Worm (Caenorhabditis elegans): ENCODE data around the gene lgc-49.
A peak's percentile ranks its signal among the peaks of the same experiment; 100 is the strongest.

The lgc-49 gene

DNA sequence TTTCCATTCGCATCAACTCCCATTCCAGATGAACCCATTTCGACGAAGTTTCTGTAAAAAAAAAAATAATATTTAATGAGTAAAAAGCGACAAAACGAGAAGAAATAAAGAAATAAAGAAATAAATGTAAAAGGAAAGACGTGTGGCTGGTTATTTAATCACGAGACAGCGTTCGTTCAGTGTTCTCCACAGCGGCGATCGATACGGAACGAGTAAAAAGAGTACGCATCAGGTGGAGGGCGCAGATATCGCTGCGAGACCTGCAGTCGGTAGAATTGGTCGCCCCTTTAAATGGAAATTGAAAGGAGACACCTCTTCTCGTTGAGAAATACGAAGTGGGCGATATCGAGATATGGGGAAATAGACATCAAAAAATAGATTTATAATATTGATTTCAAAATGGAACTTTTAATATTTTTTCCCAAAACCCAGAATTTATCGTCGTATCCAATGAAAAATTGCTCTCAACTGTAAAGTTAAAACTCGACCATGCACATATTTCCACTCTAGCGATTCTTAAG lies 37.6 kb downstream of the lgc-49 start, which contains the start of gene pqn-70 (continued):
- TF ChIP-seq C04F5.9 (tag; optimal IDR thresholded peaks at IDR 0.05) = peak; percentile 9
- TF ChIP-seq nhr-12 (tag; optimal IDR thresholded peaks at IDR 0.05) = no peak
- peak; percentile 28 for TF ChIP-seq fos-1 (tag; optimal IDR thresholded peaks at IDR 0.05)
- peak; percentile 85 for TF ChIP-seq isw-1 (GFP tag; IDR thresholded peaks at IDR 0.05)
- TF ChIP-seq vab-15 (tag; optimal IDR thresholded peaks at IDR 0.05) = no peak
- peak; percentile 45 for TF ChIP-seq hpl-2 (GFP tag; optimal IDR thresholded peaks at IDR 0.05)
- TF ChIP-seq sox-4 (tag; optimal IDR thresholded peaks at IDR 0.05) = peak; percentile 60
- TF ChIP-seq ceh-82 (tag; optimal IDR thresholded peaks at IDR 0.05) = peak; percentile 87 to 98 (median 90)
- no peak for TF ChIP-seq nhr-76 (tag; optimal IDR thresholded peaks at IDR 0.05)
- TF ChIP-seq ztf-11 (tag; optimal IDR thresholded peaks at IDR 0.05) = peak in 1 of 2 experiments; percentile 75
- peak; percentile 40; the same call in 1 of the 2 replicates for TF ChIP-seq ceh-88 (GFP tag; IDR thresholded peaks at IDR 0.05)
- no peak for TF ChIP-seq ces-1 (GFP tag; optimal IDR thresholded peaks at IDR 0.05)
- peak; percentile 56 for TF ChIP-seq elt-2 (tag; optimal IDR thresholded peaks at IDR 0.05)
- peak; percentile 91 for TF ChIP-seq nhr-71 (tag; optimal IDR thresholded peaks at IDR 0.05)
- TF ChIP-seq rnt-1 (tag; optimal IDR thresholded peaks at IDR 0.05) = peak; percentile 84
- peak; percentile 84 to 85 for TF ChIP-seq lsy-2 (tag; optimal IDR thresholded peaks at IDR 0.05)
- TF ChIP-seq lin-14 (GFP tag; optimal IDR thresholded peaks at IDR 0.05) = peak; percentile 97
- TF ChIP-seq egl-13 (tag; optimal IDR thresholded peaks at IDR 0.05) = peak; percentile 39
- no peak for TF ChIP-seq zag-1 (tag; optimal IDR thresholded peaks at IDR 0.05)
- TF ChIP-seq grh-1 (GFP tag; IDR thresholded peaks at IDR 0.05) = peak; percentile 69
- TF ChIP-seq nhr-77 (tag; optimal IDR thresholded peaks at IDR 0.05) = peak; percentile 48
- no peak for TF ChIP-seq ets-5 (GFP tag; IDR thresholded peaks at IDR 0.05)
- TF ChIP-seq F16B12.6 (tag; optimal IDR thresholded peaks at IDR 0.05) = peak; percentile 48
- no peak for TF ChIP-seq ceh-8 (GFP tag; optimal IDR thresholded peaks at IDR 0.05)
- TF ChIP-seq egl-27 (tag; optimal IDR thresholded peaks at IDR 0.05) = no peak
- peak; percentile 23 for TF ChIP-seq lin-39 (tag; optimal IDR thresholded peaks at IDR 0.05)
- TF ChIP-seq unc-30 (tag; optimal IDR thresholded peaks at IDR 0.05) = no peak
- peak; percentile 37 for TF ChIP-seq fkh-10 (GFP tag; optimal IDR thresholded peaks at IDR 0.05)
- TF ChIP-seq nhr-85 (tag) = peak; percentile 90
- peak; percentile 34; the same call in 1 of the 2 replicates for TF ChIP-seq mab-9 (GFP tag; IDR thresholded peaks at IDR 0.05)
- no peak for TF ChIP-seq sptf-1 (tag; optimal IDR thresholded peaks at IDR 0.05)
- TF ChIP-seq lin-15B (tag; optimal IDR thresholded peaks at IDR 0.05) = peak; percentile 53
- peak; percentile 87 for TF ChIP-seq unc-130 (tag; optimal IDR thresholded peaks at IDR 0.05)
- peak; percentile 68 for TF ChIP-seq lin-13 (GFP tag; optimal IDR thresholded peaks at IDR 0.05)
- TF ChIP-seq nhr-47 (tag; optimal IDR thresholded peaks at IDR 0.05) = peak; percentile 88
- TF ChIP-seq snpc-4 (tag; optimal IDR thresholded peaks at IDR 0.05) = peak; percentile 72
- TF ChIP-seq tbx-2 (tag; optimal IDR thresholded peaks at IDR 0.05) = peak; percentile 86
- TF ChIP-seq lin-35 (GFP tag; optimal IDR thresholded peaks at IDR 0.05) = peak; percentile 79 to 88
- TF ChIP-seq jun-1 (tag; optimal IDR thresholded peaks at IDR 0.05) = peak; percentile 64
- TF ChIP-seq mef-2 (tag; optimal IDR thresholded peaks at IDR 0.05) = no peak
- peak; percentile 75 for TF ChIP-seq ztf-4 (tag; optimal IDR thresholded peaks at IDR 0.05)
- TF ChIP-seq dpl-1 (GFP tag; optimal IDR thresholded peaks at IDR 0.05) = peak; percentile 41 to 75 (median 69)
- peak; percentile 81 to 89 for TF ChIP-seq efl-1 (optimal IDR thresholded peaks at IDR 0.05)
- peak; percentile 68 to 97 for TF ChIP-seq efl-1 (GFP tag; optimal IDR thresholded peaks at IDR 0.05 in 1 of 2)
- no peak for TF ChIP-seq C34B4.2 (tag; optimal IDR thresholded peaks at IDR 0.05)
- peak; percentile 83 for TF ChIP-seq swsn-7 (tag; optimal IDR thresholded peaks at IDR 0.05)
- peak in 1 of 2 experiments; percentile 78 for TF ChIP-seq mdl-1 (tag; optimal IDR thresholded peaks at IDR 0.05)
- no peak for TF ChIP-seq nhr-84 (tag; optimal IDR thresholded peaks at IDR 0.05)
- peak; percentile 80 for TF ChIP-seq C16A3.4 (tag; optimal IDR thresholded peaks at IDR 0.05)
- TF ChIP-seq aha-1 (tag; optimal IDR thresholded peaks at IDR 0.05) = no peak
- TF ChIP-seq nhr-20 (tag; optimal IDR thresholded peaks at IDR 0.05) = peak; percentile 90
- peak; percentile 25 for TF ChIP-seq zip-4 (GFP tag; optimal IDR thresholded peaks at IDR 0.05)
- TF ChIP-seq mep-1 (tag; optimal IDR thresholded peaks at IDR 0.05) = peak; percentile 93

Data from whole organism, L1 larva.